Worm (Caenorhabditis elegans): ENCODE data around the gene melo-3.

ce11 chrV:15067165-15067564 is 30.5 kb upstream of the melo-3 start, which contains the start of gene C25D7.10:
- TF ChIP-seq dao-5 (tag; optimal IDR thresholded peaks at IDR 0.05) (no peak), W03F9.2 (tag; optimal IDR thresholded peaks at IDR 0.05) (no peak), him-1 (tag; optimal IDR thresholded peaks at IDR 0.05) (no peak)
